Fruit fly (Drosophila melanogaster) whole organism, embryonic: ENCODE data around the gene RhoGAP18B.

Experiments
- Antp ChIP-seq: fragments of 200-800 bp; sonication (Bioruptor generic); optimal IDR thresholded peaks from 3 replicates; lab custom pipeline; 2016; ENCODE audit warnings: missing biosample characterization, missing genetic modification characterization
- Atf3 ChIP-seq: fragments of 200-800 bp; sonication (Bioruptor generic); optimal IDR thresholded peaks from 3 replicates; lab custom pipeline; 2016; ENCODE audit warnings: missing biosample characterization, missing genetic modification characterization
- CG10274 ChIP-seq: fragments of 200-800 bp; sonication (Bioruptor generic); optimal IDR thresholded peaks from 3 replicates; lab custom pipeline; 2017; ENCODE audit warnings: missing biosample characterization, mild to moderate bottlenecking, missing genetic modification characterization
- CG10366 ChIP-seq: fragments of 200-800 bp; sonication (Bioruptor generic); IDR thresholded peaks from 2 replicates; pipeline ENCODE4 v1.3.6; 2022; ENCODE audit warnings: missing biosample characterization, missing genetic modification characterization
- CG11456 ChIP-seq: fragments of 200-800 bp; sonication (Bioruptor generic); IDR thresholded peaks from 3 replicates; pipeline ENCODE4 v1.3.6; 2022; ENCODE audit warnings: missing biosample characterization, missing genetic modification characterization
- CG11504 ChIP-seq: fragments of 200-800 bp; sonication (Bioruptor generic); optimal IDR thresholded peaks from 3 replicates; lab custom pipeline; 2019; ENCODE audit warnings: missing biosample characterization, mild to moderate bottlenecking, missing genetic modification characterization, moderate library complexity
- CG13624 ChIP-seq: fragments of 200-800 bp; sonication (Bioruptor generic); optimal IDR thresholded peaks from 2 replicates; lab custom pipeline; 2016; ENCODE audit warnings: missing biosample characterization, missing genetic modification characterization
- CG1602 ChIP-seq: fragments of 200-800 bp; sonication (Bioruptor generic); optimal IDR thresholded peaks from 3 replicates; lab custom pipeline; 2016; ENCODE audit warnings: missing biosample characterization, missing genetic modification characterization
- CG17361 ChIP-seq: fragments of 200-800 bp; sonication (Bioruptor generic); IDR thresholded peaks from 3 replicates; pipeline ENCODE4 v1.3.6; 2022; ENCODE audit warnings: missing biosample characterization, missing genetic modification characterization
- CG1792 ChIP-seq: fragments of 200-800 bp; sonication (Bioruptor generic); optimal IDR thresholded peaks from 2 replicates; lab custom pipeline; 2016; ENCODE audit warnings: missing biosample characterization, missing genetic modification characterization
- CG2116 ChIP-seq: fragments of 200-800 bp; sonication (Bioruptor generic); optimal IDR thresholded peaks from 3 replicates; lab custom pipeline; 2018; ENCODE audit warnings: missing biosample characterization, mild to moderate bottlenecking, missing genetic modification characterization
- CG2202 ChIP-seq: fragments of 200-800 bp; sonication (Bioruptor generic); optimal IDR thresholded peaks from 2 replicates; lab custom pipeline; 2018; ENCODE audit warnings: missing biosample characterization, mild to moderate bottlenecking, missing genetic modification characterization
- CG2678 ChIP-seq: fragments of 200-800 bp; sonication (Bioruptor generic); optimal IDR thresholded peaks from 3 replicates; lab custom pipeline; 2019; ENCODE audit warnings: missing biosample characterization, mild to moderate bottlenecking, missing genetic modification characterization, moderate library complexity
- CG2875 ChIP-seq: fragments of 200-800 bp; sonication (Bioruptor generic); optimal IDR thresholded peaks from 2 replicates; lab custom pipeline; 2017; ENCODE audit warnings: missing biosample characterization, mild to moderate bottlenecking, missing genetic modification characterization, missing genetic modification reagents
- CG2889 ChIP-seq: fragments of 200-800 bp; sonication (Bioruptor generic); IDR thresholded peaks from 3 replicates; pipeline ENCODE4 v1.3.6; 2022; ENCODE audit warnings: missing biosample characterization, missing genetic modification characterization
- CG43689 ChIP-seq: fragments of 200-800 bp; sonication (Bioruptor generic); IDR thresholded peaks from 2 replicates; pipeline ENCODE4 v1.3.6; 2022; ENCODE audit warnings: missing biosample characterization, missing genetic modification characterization
- CG4617 ChIP-seq: fragments of 200-800 bp; sonication (Bioruptor generic); optimal IDR thresholded peaks from 3 replicates; lab custom pipeline; 2016; ENCODE audit warnings: missing biosample characterization, missing genetic modification characterization, borderline replicate concordance
- CG4854 ChIP-seq: fragments of 200-800 bp; sonication (Bioruptor generic); optimal IDR thresholded peaks from 2 replicates; lab custom pipeline; 2016; ENCODE audit warnings: missing biosample characterization, missing genetic modification characterization, inconsistent platforms
- CG6254 ChIP-seq: fragments of 200-800 bp; sonication (Bioruptor generic); optimal IDR thresholded peaks from 3 replicates; lab custom pipeline; 2017; ENCODE audit warnings: mild to moderate bottlenecking, missing biosample characterization, missing genetic modification reagents, missing genetic modification characterization
- D19B ChIP-seq: fragments of 200-800 bp; sonication (Bioruptor generic); optimal IDR thresholded peaks from 2 replicates; lab custom pipeline; 2017; ENCODE audit warnings: missing biosample characterization, mild to moderate bottlenecking, missing genetic modification characterization
- Drgx ChIP-seq: fragments of 200-800 bp; sonication (Bioruptor generic); IDR thresholded peaks from 2 replicates; pipeline ENCODE4 v1.3.6; 2022; ENCODE audit warnings: missing biosample characterization, missing genetic modification characterization
- Fer1 ChIP-seq: fragments of 200-800 bp; sonication (Bioruptor generic); optimal IDR thresholded peaks from 2 replicates; lab custom pipeline; 2017; ENCODE audit warnings: missing biosample characterization, mild to moderate bottlenecking, missing genetic modification characterization
- Fer3 ChIP-seq: fragments of 200-800 bp; sonication (Bioruptor generic); optimal IDR thresholded peaks from 2 replicates; lab custom pipeline; 2018; ENCODE audit warnings: missing biosample characterization, mild to moderate bottlenecking, missing genetic modification characterization, moderate library complexity
- H2.0 ChIP-seq: fragments of 200-800 bp; sonication (Bioruptor generic); IDR thresholded peaks from 2 replicates; pipeline ENCODE4 v1.3.6; 2022; ENCODE audit warnings: missing biosample characterization, missing genetic modification characterization
- Hand ChIP-seq: fragments of 200-800 bp; sonication (Bioruptor generic); optimal IDR thresholded peaks from 2 replicates; lab custom pipeline; 2017; ENCODE audit warnings: mild to moderate bottlenecking, missing biosample characterization, missing genetic modification reagents, missing genetic modification characterization
- NC2α ChIP-seq: fragments of 200-800 bp; sonication (Bioruptor generic); optimal IDR thresholded peaks from 2 replicates; lab custom pipeline; 2016; ENCODE audit warnings: missing biosample characterization, missing genetic modification characterization
- PHDP ChIP-seq: fragments of 200-800 bp; sonication (Bioruptor generic); optimal IDR thresholded peaks from 3 replicates; lab custom pipeline; 2018; ENCODE audit warnings: missing biosample characterization, mild to moderate bottlenecking, missing genetic modification characterization, moderate library complexity
- Scr ChIP-seq: fragments of 200-800 bp; sonication (Bioruptor generic); IDR thresholded peaks from 2 replicates; pipeline ENCODE4 v1.3.6; 2022; ENCODE audit warnings: missing biosample characterization, missing genetic modification characterization; ENCODE audit not compliant: partially characterized antibody
- Six4 ChIP-seq: fragments of 200-800 bp; sonication (Bioruptor generic); optimal IDR thresholded peaks from 2 replicates; lab custom pipeline; 2016; ENCODE audit warnings: missing biosample characterization, missing genetic modification characterization
- Trl ChIP-seq, 3 experiments: fragments of >200 bp in 2 of 3; fragments of 200-800 bp in 1 of 3; sonication (Bioruptor generic) in 1 of 3; optimal IDR thresholded peaks; 2 replicates in 1 of 3; 3 replicates in 2 of 3; lab custom pipeline; 2016 to 2017; ENCODE audit warnings: missing biosample characterization in 1 of 3, missing genetic modification characterization in 1 of 3
- Xbp1 ChIP-seq: fragments of 200-800 bp; sonication (Bioruptor generic); optimal IDR thresholded peaks from 3 replicates; lab custom pipeline; 2016; ENCODE audit warnings: missing biosample characterization, mild to moderate bottlenecking, missing genetic modification characterization
- al ChIP-seq: fragments of 200-800 bp; sonication (Bioruptor generic); IDR thresholded peaks from 2 replicates; pipeline ENCODE4 v1.3.6; 2022; ENCODE audit warnings: missing biosample characterization, missing genetic modification characterization
- bbx ChIP-seq: fragments of 200-800 bp; sonication (Bioruptor generic); IDR thresholded peaks from 2 replicates; pipeline ENCODE4 v1.3.6; 2022; ENCODE audit warnings: missing biosample characterization, missing genetic modification characterization; ENCODE audit not compliant: partially characterized antibody
- bowl ChIP-seq: fragments of 200-800 bp; sonication (Bioruptor generic); IDR thresholded peaks from 2 replicates; pipeline ENCODE4 v1.3.6; 2022; ENCODE audit warnings: missing biosample characterization, missing genetic modification characterization
- caup ChIP-seq: fragments of 200-800 bp; sonication (Bioruptor generic); optimal IDR thresholded peaks from 3 replicates; lab custom pipeline; 2017; ENCODE audit warnings: missing biosample characterization, mild to moderate bottlenecking, missing genetic modification characterization, moderate library complexity; ENCODE audit not compliant: severe bottlenecking
- crol ChIP-seq: fragments of 200-800 bp; sonication (Bioruptor generic); IDR thresholded peaks from 2 replicates; pipeline ENCODE4 v1.3.6; 2022; ENCODE audit warnings: missing biosample characterization, missing genetic modification characterization
- gcm ChIP-seq: fragments of 200-800 bp; sonication (Bioruptor generic); optimal IDR thresholded peaks from 2 replicates; lab custom pipeline; 2019; ENCODE audit warnings: missing biosample characterization, mild to moderate bottlenecking, missing genetic modification characterization, moderate library complexity
- gt ChIP-seq: fragments of 200-800 bp; sonication (Bioruptor generic); IDR thresholded peaks from 2 replicates; pipeline ENCODE4 v1.3.6; 2022; ENCODE audit warnings: missing biosample characterization, missing genetic modification characterization
- hkb ChIP-seq, 2 experiments: fragments of 200-800 bp in 1 of 2; fragments of >200 bp in 1 of 2; sonication (Bioruptor generic) in 1 of 2; IDR thresholded peaks in 1 of 2; optimal IDR thresholded peaks in 1 of 2; 2 replicates each; pipeline versions ENCODE4 v1.3.6 to Lab custom; 2017 to 2022; ENCODE audit warnings: missing biosample characterization in 1 of 2, missing genetic modification characterization in 1 of 2
- jing ChIP-seq: fragments of 200-800 bp; sonication (Bioruptor generic); optimal IDR thresholded peaks from 2 replicates; lab custom pipeline; 2018; ENCODE audit warnings: missing biosample characterization, mild to moderate bottlenecking, missing genetic modification characterization
- nom ChIP-seq: fragments of 200-800 bp; sonication (Bioruptor generic); optimal IDR thresholded peaks from 2 replicates; lab custom pipeline; 2017; ENCODE audit warnings: missing biosample characterization, missing genetic modification characterization, mild to moderate bottlenecking, moderate library complexity, missing genetic modification reagents
- rib ChIP-seq: fragments of 200-800 bp; sonication (Bioruptor generic); IDR thresholded peaks from 2 replicates; pipeline ENCODE4 v1.3.6; 2022; ENCODE audit warnings: missing biosample characterization, missing genetic modification characterization
- run ChIP-seq: fragments of 200-800 bp; sonication (Bioruptor generic); optimal IDR thresholded peaks from 3 replicates; lab custom pipeline; 2018; ENCODE audit warnings: missing biosample characterization, mild to moderate bottlenecking, missing genetic modification characterization
- sug ChIP-seq: fragments of 200-800 bp; optimal IDR thresholded peaks from 2 replicates; lab custom pipeline; 2019; ENCODE audit warnings: missing biosample characterization, mild to moderate bottlenecking, missing genetic modification characterization, moderate library complexity
- tap ChIP-seq: fragments of 200-800 bp; optimal IDR thresholded peaks from 3 replicates; lab custom pipeline; 2019; ENCODE audit warnings: missing biosample characterization, mild to moderate bottlenecking, missing genetic modification characterization, moderate library complexity
- tll ChIP-seq, 2 experiments: fragments of 200-800 bp in 1 of 2; fragments of >200 bp in 1 of 2; sonication (Bioruptor generic) in 1 of 2; optimal IDR thresholded peaks; 2 replicates each; lab custom pipeline; 2017 to 2019; ENCODE audit warnings: missing biosample characterization in 2 of 2, missing genetic modification characterization in 2 of 2, mild to moderate bottlenecking in 1 of 2, moderate library complexity in 1 of 2
- ttk ChIP-seq: fragments of 200-800 bp; sonication (Bioruptor generic); IDR thresholded peaks from 2 replicates; pipeline ENCODE4 v2.1.2; 2022; ENCODE audit warnings: missing biosample characterization, missing genetic modification characterization
- twi ChIP-seq: fragments of 200-800 bp; optimal IDR thresholded peaks from 2 replicates; lab custom pipeline; 2019; ENCODE audit warnings: missing biosample characterization, mild to moderate bottlenecking, missing genetic modification characterization, moderate library complexity

The RhoGAP18B gene

DNA sequence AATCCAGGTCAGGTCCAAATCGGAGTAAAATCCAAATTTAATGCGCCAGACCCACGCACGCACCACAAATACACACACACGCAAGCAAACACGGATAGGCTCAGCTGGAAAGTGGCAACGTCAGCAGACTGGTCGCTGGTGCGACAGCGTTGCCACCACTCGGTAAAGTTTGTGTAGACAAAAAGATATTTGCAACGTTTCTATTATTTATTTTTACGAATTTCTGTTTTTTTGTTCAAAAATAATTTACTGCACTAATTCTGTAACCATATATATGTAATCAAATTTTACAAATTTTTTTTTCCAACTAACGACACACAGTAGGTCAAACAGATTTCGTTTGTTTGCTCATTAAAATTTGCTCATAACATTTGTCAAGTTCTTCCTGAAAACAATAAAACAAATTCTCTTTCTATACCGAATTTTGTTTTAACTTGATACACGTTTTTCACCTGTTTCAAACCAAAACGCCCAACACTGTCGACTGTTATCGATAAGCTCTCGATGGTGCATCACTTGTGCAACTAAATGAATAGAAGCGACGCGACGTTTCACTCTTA is 12.9 kb upstream of the RhoGAP18B start, which contains the start of the genes CG7556 and CG7453 (continued):
- no peak for TF ChIP-seq gt (GFP tag; lab: Robert Waterston, UW)
- TF ChIP-seq CG4854 (GFP tag; lab: Kevin White, UChicago), result no peak
- TF ChIP-seq D19B (GFP tag; lab: Kevin White, UChicago), result peak; percentile 39
- TF ChIP-seq bowl (GFP tag; lab: Robert Waterston, UW), result no peak
- TF ChIP-seq CG4617 (GFP tag; lab: Kevin White, UChicago), result peak; percentile 38
- TF ChIP-seq tap (tag; lab: Kevin White, UChicago), result peak; percentile 22
- peak; percentile 11 for TF ChIP-seq CG2202 (tag; lab: Kevin White, UChicago)
- peak; percentile 32 for TF ChIP-seq jing (GFP tag; lab: Kevin White, UChicago)
- no peak for TF ChIP-seq CG6254
- TF ChIP-seq CG43689, result no peak
- TF ChIP-seq crol (GFP tag; lab: Robert Waterston, UW), result no peak
- no peak for TF ChIP-seq ttk (GFP tag; lab: Robert Waterston, UW)
- no peak for TF ChIP-seq bbx
- TF ChIP-seq Fer1 (GFP tag; lab: Kevin White, UChicago), result peak; percentile 71
- peak; percentile 35 for TF ChIP-seq Atf3 (GFP tag; lab: Kevin White, UChicago)
- TF ChIP-seq Scr (GFP tag; lab: Robert Waterston, UW), result no peak
- TF ChIP-seq Six4 (GFP tag; lab: Kevin White, UChicago), result peak; percentile 48
- TF ChIP-seq Antp (GFP tag; lab: Kevin White, UChicago), result peak; percentile 59
- no peak for TF ChIP-seq rib (GFP tag; lab: Robert Waterston, UW)
- TF ChIP-seq CG11456 (GFP tag; lab: Robert Waterston, UW), result no peak; the same call in 2 of the 3 replicates
- peak; percentile 78 for TF ChIP-seq CG11504 (tag; lab: Kevin White, UChicago)
- TF ChIP-seq hkb (optimal IDR thresholded peaks at IDR 0.05; lab: Kevin White, UChicago), result no peak
- TF ChIP-seq hkb (GFP tag; IDR thresholded peaks at IDR 0.05; lab: Robert Waterston, UW), result peak; percentile 58; the same call in 1 of the 2 replicates
- TF ChIP-seq CG17361 (GFP tag; lab: Robert Waterston, UW), result peak; percentile 84; the same call in 2 of the 3 replicates
- TF ChIP-seq CG10366, result peak; percentile 51
- TF ChIP-seq CG13624 (GFP tag; lab: Kevin White, UChicago), result peak; percentile 79
- TF ChIP-seq CG2875 (GFP tag; lab: Kevin White, UChicago), result peak; percentile 29
- peak; percentile 86 for TF ChIP-seq CG2116 (GFP tag; lab: Kevin White, UChicago)
- TF ChIP-seq Trl (optimal IDR thresholded peaks at IDR 0.05; lab: Kevin White, UChicago), result no peak
- peak; percentile 62 for TF ChIP-seq Trl (GFP tag; optimal IDR thresholded peaks at IDR 0.05; lab: Kevin White, UChicago)
- peak; percentile 70 for TF ChIP-seq PHDP (tag; lab: Kevin White, UChicago)
- peak; percentile 17 for TF ChIP-seq CG10274 (GFP tag; lab: Kevin White, UChicago)
- peak; percentile 48 for TF ChIP-seq NC2α (GFP tag; lab: Kevin White, UChicago)
- TF ChIP-seq al (GFP tag; lab: Robert Waterston, UW), result 0 out of 2 replicates have a peak, but pooled peaks have one; percentile 16
- TF ChIP-seq Fer3 (tag; lab: Kevin White, UChicago), result peak; percentile 54
- peak; percentile 79 for TF ChIP-seq CG2678 (tag; lab: Kevin White, UChicago)
- TF ChIP-seq caup, result peak; percentile 42
- peak; percentile 32; the same call in 1 of the 2 replicates for TF ChIP-seq Drgx (GFP tag; lab: Robert Waterston, UW)
- TF ChIP-seq CG1792, result no peak
- TF ChIP-seq twi (tag; lab: Kevin White, UChicago), result peak; percentile 49
- no peak for TF ChIP-seq run (tag; lab: Kevin White, UChicago)
- peak; percentile 70 for TF ChIP-seq CG1602
- 0 out of 3 replicates have a peak, but pooled peaks have one; percentile 54 for TF ChIP-seq CG2889 (GFP tag; lab: Robert Waterston, UW)
- TF ChIP-seq gcm (GFP tag; lab: Kevin White, UChicago), result peak; percentile 48
- TF ChIP-seq Hand (GFP tag; lab: Kevin White, UChicago), result no peak
- TF ChIP-seq H2.0 (GFP tag; lab: Robert Waterston, UW), result peak; percentile 57
- no peak for TF ChIP-seq tll (GFP tag; optimal IDR thresholded peaks at IDR 0.05; lab: Kevin White, UChicago)
- TF ChIP-seq sug (tag; lab: Kevin White, UChicago), result peak; percentile 75
- peak; percentile 84 for TF ChIP-seq Xbp1 (GFP tag; lab: Kevin White, UChicago)
- TF ChIP-seq nom (GFP tag; lab: Kevin White, UChicago), result peak; percentile 15
